Worm (Caenorhabditis elegans) whole organism, mixed stage, embryonic: Measurements from ENCODE around the gene acr-7.

ENCODE experiments used
- M03D4.4 ChIP-seq: sonication (generic microtip); optimal IDR thresholded peaks from 2 replicates; lab custom pipeline; 2017; ENCODE audit warnings: mild to moderate bottlenecking, missing genetic modification characterization, missing compliant biosample characterization
- bed-3 ChIP-seq: fragments of 200-800 bp; sonication (Bioruptor generic); optimal IDR thresholded peaks from 3 replicates; lab custom pipeline; 2018; ENCODE audit warnings: mild to moderate bottlenecking, missing genetic modification characterization, moderate library complexity, missing compliant biosample characterization
- blmp-1 ChIP-seq: fragments of 150-350 bp; optimal IDR thresholded peaks from 2 replicates; lab custom pipeline; 2014; ENCODE audit warnings: missing biosample characterization, missing genetic modification characterization
- ceh-39 ChIP-seq: fragments of 150-350 bp; optimal IDR thresholded peaks from 2 replicates; lab custom pipeline; 2014; ENCODE audit warnings: missing biosample characterization, missing genetic modification characterization
- ceh-83 ChIP-seq: fragments of 200-800 bp; sonication (Bioruptor generic); optimal IDR thresholded peaks from 2 replicates; lab custom pipeline; 2018; ENCODE audit warnings: mild to moderate bottlenecking, missing genetic modification characterization, missing compliant biosample characterization
- ces-1 ChIP-seq: fragments of 150-350 bp; optimal IDR thresholded peaks from 2 replicates; lab custom pipeline; 2014; ENCODE audit warnings: missing biosample characterization, missing genetic modification reagents, missing genetic modification characterization
- cnd-1 ChIP-seq: fragments of 200-800 bp; sonication (Bioruptor generic); optimal IDR thresholded peaks from 2 replicates; lab custom pipeline; 2018; ENCODE audit warnings: mild to moderate bottlenecking, missing genetic modification characterization, missing compliant biosample characterization
- drap-1 ChIP-seq: fragments of 200-800 bp; sonication (Bioruptor generic); optimal IDR thresholded peaks from 3 replicates; lab custom pipeline; 2018; ENCODE audit warnings: mild to moderate bottlenecking, missing genetic modification characterization, missing compliant biosample characterization
- elt-1 ChIP-seq: sonication (generic microtip); optimal IDR thresholded peaks from 2 replicates; lab custom pipeline; 2017; ENCODE audit warnings: missing genetic modification characterization, mild to moderate bottlenecking, missing compliant biosample characterization, antibody characterized with exemption, moderate library complexity, borderline replicate concordance; ENCODE audit not compliant: insufficient read depth
- elt-3 ChIP-seq: fragments of 150-350 bp; optimal IDR thresholded peaks from 2 replicates; lab custom pipeline; 2014; ENCODE audit warnings: missing biosample characterization, missing genetic modification characterization
- flh-1 ChIP-seq: fragments of 200-800 bp; sonication (Bioruptor generic); optimal IDR thresholded peaks from 2 replicates; lab custom pipeline; 2018; ENCODE audit warnings: mild to moderate bottlenecking, missing genetic modification characterization, moderate library complexity, missing compliant biosample characterization
- ham-2 ChIP-seq: fragments of 200-800 bp; sonication (Bioruptor generic); optimal IDR thresholded peaks from 2 replicates; lab custom pipeline; 2018; ENCODE audit warnings: mild to moderate bottlenecking, missing genetic modification characterization, missing compliant biosample characterization
- hlh-1 ChIP-seq: fragments of 150-350 bp; optimal IDR thresholded peaks from 2 replicates; lab custom pipeline; 2014; ENCODE audit warnings: missing biosample characterization, missing genetic modification reagents, missing genetic modification characterization
- lin-13 ChIP-seq: fragments of 150-350 bp; optimal IDR thresholded peaks from 2 replicates; lab custom pipeline; 2014; ENCODE audit warnings: missing biosample characterization, missing genetic modification characterization
- lin-32 ChIP-seq: fragments of 200-800 bp; sonication (Bioruptor generic); optimal IDR thresholded peaks from 2 replicates; lab custom pipeline; 2018; ENCODE audit warnings: mild to moderate bottlenecking, missing genetic modification characterization, missing compliant biosample characterization
- lsy-2 ChIP-seq: fragments of 150-350 bp; optimal IDR thresholded peaks from 2 replicates; lab custom pipeline; 2014; ENCODE audit warnings: missing biosample characterization, missing genetic modification characterization
- mab-5 ChIP-seq: fragments of 150-350 bp; optimal IDR thresholded peaks from 2 replicates; lab custom pipeline; 2014; ENCODE audit warnings: missing biosample characterization, missing genetic modification characterization
- mep-1 ChIP-seq: fragments of 150-350 bp; optimal IDR thresholded peaks from 2 replicates; lab custom pipeline; 2017; ENCODE audit warnings: missing biosample characterization, missing genetic modification reagents, missing genetic modification characterization, inconsistent platforms
- mls-2 ChIP-seq: sonication (generic microtip); optimal IDR thresholded peaks from 2 replicates; lab custom pipeline; 2016; ENCODE audit warnings: mild to moderate bottlenecking, missing genetic modification characterization, moderate library complexity, missing compliant biosample characterization
- nhr-12 ChIP-seq: fragments of 150-350 bp; optimal IDR thresholded peaks from 2 replicates; lab custom pipeline; 2014; ENCODE audit warnings: missing biosample characterization, missing genetic modification characterization
- nhr-2 ChIP-seq: fragments of 150-350 bp; optimal IDR thresholded peaks from 2 replicates; lab custom pipeline; 2014; ENCODE audit warnings: missing biosample characterization, missing genetic modification characterization
- nhr-237 ChIP-seq: fragments of 150-350 bp; optimal IDR thresholded peaks from 2 replicates; lab custom pipeline; 2014; ENCODE audit warnings: missing biosample characterization, missing genetic modification characterization
- nhr-28 ChIP-seq: fragments of 150-350 bp; optimal IDR thresholded peaks from 2 replicates; lab custom pipeline; 2014; ENCODE audit warnings: missing biosample characterization, missing genetic modification characterization
- nhr-76 ChIP-seq: sonication (generic microtip); optimal IDR thresholded peaks from 2 replicates; lab custom pipeline; 2017; ENCODE audit warnings: missing biosample characterization, missing genetic modification characterization
- pha-4 ChIP-seq: fragments of 150-350 bp; optimal IDR thresholded peaks from 2 replicates; lab custom pipeline; 2018; ENCODE audit warnings: missing biosample characterization, missing genetic modification reagents, missing genetic modification characterization
- sem-2 ChIP-seq: fragments of 200-800 bp; sonication (Bioruptor generic); optimal IDR thresholded peaks from 2 replicates; lab custom pipeline; 2018; ENCODE audit warnings: mild to moderate bottlenecking, missing genetic modification characterization, missing compliant biosample characterization
- snpc-4 ChIP-seq: fragments of 150-350 bp; optimal IDR thresholded peaks from 2 replicates; lab custom pipeline; 2014; ENCODE audit warnings: missing biosample characterization, missing genetic modification characterization
- sptf-1 ChIP-seq: sonication (generic microtip); optimal IDR thresholded peaks from 2 replicates; lab custom pipeline; 2017; ENCODE audit warnings: mild to moderate bottlenecking, missing genetic modification characterization, moderate library complexity, missing compliant biosample characterization
- unc-120 ChIP-seq: sonication (generic microtip); optimal IDR thresholded peaks from 2 replicates; lab custom pipeline; 2017; ENCODE audit warnings: missing genetic modification characterization, missing compliant biosample characterization; ENCODE audit not compliant: poor library complexity, severe bottlenecking
- unc-39 ChIP-seq: fragments of 150-350 bp; optimal IDR thresholded peaks from 2 replicates; lab custom pipeline; 2014; ENCODE audit warnings: missing biosample characterization, missing genetic modification characterization
- unc-62 ChIP-seq: fragments of 150-350 bp; optimal IDR thresholded peaks from 2 replicates; lab custom pipeline; 2014; ENCODE audit warnings: missing biosample characterization, missing genetic modification reagents, missing genetic modification characterization
- zip-8 ChIP-seq: fragments of 150-350 bp; optimal IDR thresholded peaks from 2 replicates; lab custom pipeline; 2014; ENCODE audit warnings: missing biosample characterization, missing genetic modification characterization
- ztf-11 ChIP-seq: fragments of 150-350 bp; optimal IDR thresholded peaks from 2 replicates; lab custom pipeline; 2014; ENCODE audit warnings: missing biosample characterization, missing genetic modification characterization

acr-7 gene

DNA sequence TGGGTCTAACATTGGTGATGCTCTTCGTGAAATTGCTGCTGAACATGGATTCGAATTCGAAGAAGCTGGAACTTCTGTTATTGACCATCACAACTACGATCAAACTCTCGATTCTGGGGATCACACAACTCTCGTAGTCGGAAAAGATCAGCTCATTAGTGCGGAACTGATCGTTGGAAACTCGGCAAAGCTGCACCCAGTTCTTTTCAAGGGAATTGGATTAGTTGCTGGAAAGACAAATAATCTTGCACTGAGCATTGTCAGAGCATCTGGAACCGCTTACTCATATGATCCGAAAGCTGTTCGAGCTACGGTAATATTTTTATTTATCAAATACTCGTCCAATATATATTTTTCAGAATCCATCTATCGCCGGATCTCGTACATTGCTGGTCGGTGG, 15.3 kb upstream of the acr-7 start:
- TF ChIP-seq mls-2 (tag; lab: Kevin White, UChicago) (no peak), cnd-1 (no peak), nhr-237 (tag; lab: Kevin White, UChicago) (no peak), unc-62 (GFP tag; lab: Kevin White, UChicago) (no peak), unc-120 (tag; lab: Kevin White, UChicago) (no peak), ces-1 (no peak), nhr-76 (no peak), elt-1 (tag; lab: Kevin White, UChicago) (no peak), bed-3 (GFP tag; lab: Kevin White, UChicago) (no peak), nhr-2 (tag; lab: Kevin White, UChicago) (no peak), snpc-4 (no peak), mep-1 (no peak), blmp-1 (tag; lab: Kevin White, UChicago) (no peak), ceh-83 (GFP tag; lab: Kevin White, UChicago) (no peak), flh-1 (GFP tag; lab: Kevin White, UChicago) (no peak), mab-5 (tag; lab: Kevin White, UChicago) (no peak), unc-39 (tag; lab: Kevin White, UChicago) (no peak), zip-8 (no peak)

DNA sequence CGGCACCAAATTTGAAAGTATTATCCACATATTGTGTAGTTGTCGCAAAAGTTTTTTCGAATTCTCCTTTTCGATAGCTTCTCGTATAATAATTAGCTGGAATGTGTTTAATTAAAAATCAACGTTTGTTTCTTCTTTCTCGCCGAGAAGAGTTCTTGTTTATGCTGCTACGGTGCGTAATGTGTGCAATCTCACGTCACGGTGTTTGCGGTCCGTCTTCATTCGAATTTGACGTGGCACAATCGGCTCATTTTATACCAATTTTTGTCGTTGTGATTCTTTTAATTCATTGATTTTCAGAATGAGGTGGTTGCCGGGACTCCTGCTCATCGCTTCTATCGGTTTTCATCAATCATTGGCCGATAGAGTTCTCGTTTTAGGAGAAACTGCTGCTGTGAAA, 14.6 kb upstream of the acr-7 start, which contains the start of gene ostb-1:
ostb-1 (plus strand) TSS at position 301 of the 400 bp plus-strand sequence.
- TF ChIP-seq pha-4 (tag; lab: Kevin White, UChicago) (peak; percentile 19), lin-32 (no peak), mep-1 (peak; percentile 18), lsy-2 (tag; lab: Kevin White, UChicago) (peak; percentile 79), ces-1 (peak; percentile 19), unc-120 (tag; lab: Kevin White, UChicago) (no peak)

DNA sequence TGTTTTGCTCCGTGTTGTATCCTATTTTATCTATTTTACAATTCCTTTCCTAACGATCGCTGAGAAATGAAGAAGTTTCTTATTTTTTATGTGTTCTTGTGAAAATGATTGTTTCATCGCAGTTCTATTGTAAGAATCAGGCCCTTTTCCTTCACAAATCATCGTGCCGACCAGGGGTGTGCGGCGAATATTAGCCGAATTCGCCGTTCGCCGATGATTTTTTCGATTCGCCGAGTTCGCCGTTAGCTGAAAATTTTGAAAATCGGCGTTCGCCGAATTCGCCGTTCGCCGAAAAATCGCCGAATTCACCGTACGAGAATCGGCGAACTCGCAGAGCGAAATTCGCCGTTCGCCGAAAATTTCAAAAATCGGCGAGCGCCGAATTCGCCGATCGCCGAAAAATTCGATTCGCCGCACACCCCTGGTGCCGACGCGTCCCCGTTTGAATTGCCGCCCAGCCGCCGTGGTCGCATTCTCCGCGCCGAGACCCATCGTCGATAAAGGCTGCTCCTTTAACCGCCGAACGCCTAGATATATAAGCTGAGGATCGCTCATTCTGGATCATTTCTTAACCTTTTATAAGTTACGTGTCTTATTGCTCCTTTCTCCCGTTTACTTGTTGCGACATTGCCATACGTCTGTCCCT, 14.0 kb upstream of the acr-7 start:
- TF ChIP-seq pha-4 (tag; lab: Kevin White, UChicago) (no peak), nhr-12 (no peak), lsy-2 (tag; lab: Kevin White, UChicago) (no peak), blmp-1 (tag; lab: Kevin White, UChicago) (no peak), lin-32 (no peak), sptf-1 (tag; lab: Kevin White, UChicago) (peak; percentile 20)
- TF ChIP-seq, all 35 proteins: peak for 1

DNA sequence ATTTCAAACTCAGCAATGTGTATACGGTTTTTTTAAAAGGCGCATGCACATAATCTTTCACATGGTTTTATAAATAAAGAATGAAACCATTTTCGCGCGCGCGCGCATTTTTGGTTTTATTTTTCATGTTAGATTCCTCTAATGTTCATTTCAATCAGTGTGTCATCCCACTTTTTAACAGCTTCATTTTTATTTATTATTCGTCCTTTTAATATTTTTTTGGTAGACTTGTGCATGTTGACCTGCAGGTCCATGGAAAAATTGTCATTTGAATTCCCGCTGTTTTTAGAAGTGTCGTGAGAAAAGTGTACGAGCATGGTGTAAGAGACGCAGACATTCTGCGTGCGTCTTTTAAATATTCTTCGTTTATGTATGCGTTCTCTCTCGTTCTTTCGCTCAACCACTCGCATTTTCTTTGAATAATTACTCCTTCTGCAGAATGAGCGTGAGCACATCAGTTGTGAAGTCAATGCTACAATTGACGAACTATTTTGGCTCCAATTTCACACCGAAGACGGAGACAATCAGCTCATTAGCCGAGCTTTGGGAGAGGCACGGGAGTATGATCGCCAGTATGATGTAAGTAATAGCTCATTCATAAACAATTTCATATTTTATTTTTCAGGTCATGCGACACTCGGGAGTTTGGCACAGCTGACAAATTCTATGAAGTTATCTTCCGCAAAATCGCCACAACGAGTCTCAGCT, 10.8 kb upstream of the acr-7 start, which contains the start of gene lin-5:
lin-5 (plus strand) TSS at position 354 of the 708 bp plus-strand sequence.
- no peak for TF ChIP-seq elt-3
- no peak for TF ChIP-seq M03D4.4
- no peak for TF ChIP-seq blmp-1 (tag; lab: Kevin White, UChicago)
- TF ChIP-seq snpc-4: no peak
- TF ChIP-seq sem-2 (GFP tag; lab: Kevin White, UChicago): no peak
- TF ChIP-seq ceh-39 (tag; lab: Kevin White, UChicago): no peak
- TF ChIP-seq nhr-76: no peak
- TF ChIP-seq flh-1 (GFP tag; lab: Kevin White, UChicago): no peak
- TF ChIP-seq zip-8: no peak
- peak; percentile 22 for TF ChIP-seq hlh-1 (tag; lab: Kevin White, UChicago)
- TF ChIP-seq ham-2: no peak
- no peak for TF ChIP-seq ztf-11
- TF ChIP-seq cnd-1: no peak
- peak; percentile 31 for TF ChIP-seq lin-13
- TF ChIP-seq mab-5 (tag; lab: Kevin White, UChicago): no peak
- TF ChIP-seq nhr-2 (tag; lab: Kevin White, UChicago): no peak
- peak; percentile 27 for TF ChIP-seq lsy-2 (tag; lab: Kevin White, UChicago)
- peak; percentile 44 for TF ChIP-seq unc-120 (tag; lab: Kevin White, UChicago)
- TF ChIP-seq ces-1: peak; percentile 45
- TF ChIP-seq drap-1 (GFP tag; lab: Kevin White, UChicago): peak; percentile 4
- TF ChIP-seq elt-1 (tag; lab: Kevin White, UChicago): no peak
- TF ChIP-seq sptf-1 (tag; lab: Kevin White, UChicago): no peak
- TF ChIP-seq mls-2 (tag; lab: Kevin White, UChicago): peak; percentile 48
- TF ChIP-seq unc-62 (GFP tag; lab: Kevin White, UChicago): peak; percentile 25
- TF ChIP-seq unc-39 (tag; lab: Kevin White, UChicago): no peak
- no peak for TF ChIP-seq nhr-12
- TF ChIP-seq nhr-28 (tag; lab: Kevin White, UChicago): no peak
- no peak for TF ChIP-seq nhr-237 (tag; lab: Kevin White, UChicago)
